Worm (Caenorhabditis elegans) whole organism, mixed stage, embryonic: Measurements from ENCODE around the gene math-49.

Source experiments
- M03D4.4 ChIP-seq: sonication (generic microtip); optimal IDR thresholded peaks from 2 replicates; lab custom pipeline; 2017; ENCODE audit warnings: mild to moderate bottlenecking, missing genetic modification characterization, missing compliant biosample characterization
- bed-3 ChIP-seq: fragments of 200-800 bp; sonication (Bioruptor generic); optimal IDR thresholded peaks from 3 replicates; lab custom pipeline; 2018; ENCODE audit warnings: mild to moderate bottlenecking, missing genetic modification characterization, moderate library complexity, missing compliant biosample characterization
- blmp-1 ChIP-seq: fragments of 150-350 bp; optimal IDR thresholded peaks from 2 replicates; lab custom pipeline; 2014; ENCODE audit warnings: missing biosample characterization, missing genetic modification characterization
- ceh-39 ChIP-seq: fragments of 150-350 bp; optimal IDR thresholded peaks from 2 replicates; lab custom pipeline; 2014; ENCODE audit warnings: missing biosample characterization, missing genetic modification characterization
- ceh-43 ChIP-seq: fragments of 200-800 bp; sonication (Bioruptor generic); optimal IDR thresholded peaks from 2 replicates; lab custom pipeline; 2018; ENCODE audit warnings: mild to moderate bottlenecking, missing genetic modification characterization, moderate library complexity, missing compliant biosample characterization
- ceh-83 ChIP-seq: fragments of 200-800 bp; sonication (Bioruptor generic); optimal IDR thresholded peaks from 2 replicates; lab custom pipeline; 2018; ENCODE audit warnings: mild to moderate bottlenecking, missing genetic modification characterization, missing compliant biosample characterization
- ces-1 ChIP-seq: fragments of 150-350 bp; optimal IDR thresholded peaks from 2 replicates; lab custom pipeline; 2014; ENCODE audit warnings: missing biosample characterization, missing genetic modification reagents, missing genetic modification characterization
- drap-1 ChIP-seq: fragments of 200-800 bp; sonication (Bioruptor generic); optimal IDR thresholded peaks from 3 replicates; lab custom pipeline; 2018; ENCODE audit warnings: mild to moderate bottlenecking, missing genetic modification characterization, missing compliant biosample characterization
- elt-1 ChIP-seq: sonication (generic microtip); optimal IDR thresholded peaks from 2 replicates; lab custom pipeline; 2017; ENCODE audit warnings: missing genetic modification characterization, mild to moderate bottlenecking, missing compliant biosample characterization, antibody characterized with exemption, moderate library complexity, borderline replicate concordance; ENCODE audit not compliant: insufficient read depth
- flh-1 ChIP-seq: fragments of 200-800 bp; sonication (Bioruptor generic); optimal IDR thresholded peaks from 2 replicates; lab custom pipeline; 2018; ENCODE audit warnings: mild to moderate bottlenecking, missing genetic modification characterization, moderate library complexity, missing compliant biosample characterization
- ham-2 ChIP-seq: fragments of 200-800 bp; sonication (Bioruptor generic); optimal IDR thresholded peaks from 2 replicates; lab custom pipeline; 2018; ENCODE audit warnings: mild to moderate bottlenecking, missing genetic modification characterization, missing compliant biosample characterization
- hlh-1 ChIP-seq: fragments of 150-350 bp; optimal IDR thresholded peaks from 2 replicates; lab custom pipeline; 2014; ENCODE audit warnings: missing biosample characterization, missing genetic modification reagents, missing genetic modification characterization
- lin-13 ChIP-seq: fragments of 150-350 bp; optimal IDR thresholded peaks from 2 replicates; lab custom pipeline; 2014; ENCODE audit warnings: missing biosample characterization, missing genetic modification characterization
- lin-32 ChIP-seq: fragments of 200-800 bp; sonication (Bioruptor generic); optimal IDR thresholded peaks from 2 replicates; lab custom pipeline; 2018; ENCODE audit warnings: mild to moderate bottlenecking, missing genetic modification characterization, missing compliant biosample characterization
- lsy-2 ChIP-seq: fragments of 150-350 bp; optimal IDR thresholded peaks from 2 replicates; lab custom pipeline; 2014; ENCODE audit warnings: missing biosample characterization, missing genetic modification characterization
- mab-5 ChIP-seq: fragments of 150-350 bp; optimal IDR thresholded peaks from 2 replicates; lab custom pipeline; 2014; ENCODE audit warnings: missing biosample characterization, missing genetic modification characterization
- mep-1 ChIP-seq: fragments of 150-350 bp; optimal IDR thresholded peaks from 2 replicates; lab custom pipeline; 2017; ENCODE audit warnings: missing biosample characterization, missing genetic modification reagents, missing genetic modification characterization, inconsistent platforms
- mls-2 ChIP-seq: sonication (generic microtip); optimal IDR thresholded peaks from 2 replicates; lab custom pipeline; 2016; ENCODE audit warnings: mild to moderate bottlenecking, missing genetic modification characterization, moderate library complexity, missing compliant biosample characterization
- nhr-12 ChIP-seq: fragments of 150-350 bp; optimal IDR thresholded peaks from 2 replicates; lab custom pipeline; 2014; ENCODE audit warnings: missing biosample characterization, missing genetic modification characterization
- nhr-2 ChIP-seq: fragments of 150-350 bp; optimal IDR thresholded peaks from 2 replicates; lab custom pipeline; 2014; ENCODE audit warnings: missing biosample characterization, missing genetic modification characterization
- nhr-237 ChIP-seq: fragments of 150-350 bp; optimal IDR thresholded peaks from 2 replicates; lab custom pipeline; 2014; ENCODE audit warnings: missing biosample characterization, missing genetic modification characterization
- nhr-28 ChIP-seq: fragments of 150-350 bp; optimal IDR thresholded peaks from 2 replicates; lab custom pipeline; 2014; ENCODE audit warnings: missing biosample characterization, missing genetic modification characterization
- nhr-76 ChIP-seq: sonication (generic microtip); optimal IDR thresholded peaks from 2 replicates; lab custom pipeline; 2017; ENCODE audit warnings: missing biosample characterization, missing genetic modification characterization
- sem-2 ChIP-seq: fragments of 200-800 bp; sonication (Bioruptor generic); optimal IDR thresholded peaks from 2 replicates; lab custom pipeline; 2018; ENCODE audit warnings: mild to moderate bottlenecking, missing genetic modification characterization, missing compliant biosample characterization
- snpc-4 ChIP-seq: fragments of 150-350 bp; optimal IDR thresholded peaks from 2 replicates; lab custom pipeline; 2014; ENCODE audit warnings: missing biosample characterization, missing genetic modification characterization
- sptf-1 ChIP-seq: sonication (generic microtip); optimal IDR thresholded peaks from 2 replicates; lab custom pipeline; 2017; ENCODE audit warnings: mild to moderate bottlenecking, missing genetic modification characterization, moderate library complexity, missing compliant biosample characterization
- tbx-8 ChIP-seq: fragments of 200-800 bp; sonication (Bioruptor generic); optimal IDR thresholded peaks from 2 replicates; lab custom pipeline; 2018; ENCODE audit warnings: mild to moderate bottlenecking, missing genetic modification characterization, moderate library complexity, missing compliant biosample characterization
- unc-120 ChIP-seq: sonication (generic microtip); optimal IDR thresholded peaks from 2 replicates; lab custom pipeline; 2017; ENCODE audit warnings: missing genetic modification characterization, missing compliant biosample characterization; ENCODE audit not compliant: poor library complexity, severe bottlenecking
- unc-39 ChIP-seq: fragments of 150-350 bp; optimal IDR thresholded peaks from 2 replicates; lab custom pipeline; 2014; ENCODE audit warnings: missing biosample characterization, missing genetic modification characterization
- unc-62 ChIP-seq: fragments of 150-350 bp; optimal IDR thresholded peaks from 2 replicates; lab custom pipeline; 2014; ENCODE audit warnings: missing biosample characterization, missing genetic modification reagents, missing genetic modification characterization
- zip-8 ChIP-seq: fragments of 150-350 bp; optimal IDR thresholded peaks from 2 replicates; lab custom pipeline; 2014; ENCODE audit warnings: missing biosample characterization, missing genetic modification characterization
- ztf-11 ChIP-seq: fragments of 150-350 bp; optimal IDR thresholded peaks from 2 replicates; lab custom pipeline; 2014; ENCODE audit warnings: missing biosample characterization, missing genetic modification characterization

math-49 gene

DNA sequence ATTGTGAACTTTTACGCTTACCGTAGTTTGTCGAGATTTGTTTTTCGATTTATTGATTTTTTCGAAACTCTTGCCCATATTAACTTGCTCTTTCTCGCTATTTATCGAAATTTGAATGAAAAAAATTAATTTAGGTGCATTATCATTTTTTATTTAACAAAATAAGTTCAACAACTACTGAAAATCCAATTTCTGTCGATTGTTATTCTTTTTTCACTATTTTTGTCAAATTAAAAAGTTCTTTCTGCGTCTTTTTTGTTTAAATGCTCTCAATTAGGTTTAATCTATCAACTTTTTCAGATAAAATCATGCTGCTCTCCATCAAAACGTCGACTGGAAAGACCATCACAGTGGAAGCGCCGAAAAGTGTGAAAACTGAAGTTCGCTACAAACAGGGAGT lies 29.3 kb downstream of the math-49 start, which contains the start of gene F52C6.2:
Gene F52C6.2, plus strand, starts transcription at position 301 of the 400 bp plus-strand sequence.
- TF ChIP-seq tbx-8 (GFP tag; lab: Kevin White, UChicago) (no peak), mab-5 (tag; lab: Kevin White, UChicago) (no peak), drap-1 (no peak), ztf-11 (no peak), mep-1 (tag; lab: Kevin White, UChicago) (no peak), ces-1 (GFP tag; lab: Kevin White, UChicago) (no peak), ceh-43 (GFP tag; lab: Kevin White, UChicago) (no peak), lin-32 (GFP tag; lab: Kevin White, UChicago) (no peak), ceh-83 (GFP tag; lab: Kevin White, UChicago) (no peak), hlh-1 (no peak)

DNA sequence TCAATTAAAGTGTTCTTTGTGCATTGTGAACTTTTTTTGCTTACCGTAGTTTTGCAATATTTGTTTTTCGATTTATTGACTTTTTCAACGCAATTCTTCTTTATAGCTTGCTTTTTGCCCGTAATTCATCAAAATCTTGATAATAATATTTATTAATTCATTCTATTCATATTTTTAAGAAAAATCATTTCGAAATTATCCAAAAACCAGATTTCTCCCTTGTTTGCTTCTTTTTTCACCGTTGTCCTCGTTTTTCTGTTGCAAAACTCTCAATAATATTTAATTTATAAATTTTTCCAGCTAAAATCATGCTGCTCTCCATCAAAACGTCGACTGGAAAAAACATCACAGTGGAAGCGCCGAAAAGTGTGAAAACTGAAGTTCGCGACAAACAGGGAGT lies 31.0 kb downstream of the math-49 start, which contains the start of gene F52C6.3:
Gene F52C6.3, plus strand, starts transcription at position 301 of the 400 bp plus-strand sequence.
- TF ChIP-seq flh-1 (GFP tag; lab: Kevin White, UChicago) = no peak
- TF ChIP-seq unc-62 (GFP tag; lab: Kevin White, UChicago) = no peak
- no peak for TF ChIP-seq mab-5 (tag; lab: Kevin White, UChicago)
- TF ChIP-seq nhr-237 (tag; lab: Kevin White, UChicago) = no peak
- no peak for TF ChIP-seq nhr-76
- no peak for TF ChIP-seq unc-120 (tag; lab: Kevin White, UChicago)
- TF ChIP-seq lin-13 (tag; lab: Kevin White, UChicago) = no peak
- no peak for TF ChIP-seq blmp-1
- TF ChIP-seq ceh-39 = no peak
- TF ChIP-seq lsy-2 (tag; lab: Kevin White, UChicago) = no peak
- TF ChIP-seq ztf-11 = no peak
- no peak for TF ChIP-seq sptf-1
- TF ChIP-seq nhr-12 (tag; lab: Kevin White, UChicago) = no peak
- no peak for TF ChIP-seq nhr-2 (tag; lab: Kevin White, UChicago)
- TF ChIP-seq ceh-43 (GFP tag; lab: Kevin White, UChicago) = no peak
- no peak for TF ChIP-seq tbx-8 (GFP tag; lab: Kevin White, UChicago)
- TF ChIP-seq zip-8 (tag; lab: Kevin White, UChicago) = no peak
- no peak for TF ChIP-seq snpc-4
- no peak for TF ChIP-seq ceh-83 (GFP tag; lab: Kevin White, UChicago)

DNA sequence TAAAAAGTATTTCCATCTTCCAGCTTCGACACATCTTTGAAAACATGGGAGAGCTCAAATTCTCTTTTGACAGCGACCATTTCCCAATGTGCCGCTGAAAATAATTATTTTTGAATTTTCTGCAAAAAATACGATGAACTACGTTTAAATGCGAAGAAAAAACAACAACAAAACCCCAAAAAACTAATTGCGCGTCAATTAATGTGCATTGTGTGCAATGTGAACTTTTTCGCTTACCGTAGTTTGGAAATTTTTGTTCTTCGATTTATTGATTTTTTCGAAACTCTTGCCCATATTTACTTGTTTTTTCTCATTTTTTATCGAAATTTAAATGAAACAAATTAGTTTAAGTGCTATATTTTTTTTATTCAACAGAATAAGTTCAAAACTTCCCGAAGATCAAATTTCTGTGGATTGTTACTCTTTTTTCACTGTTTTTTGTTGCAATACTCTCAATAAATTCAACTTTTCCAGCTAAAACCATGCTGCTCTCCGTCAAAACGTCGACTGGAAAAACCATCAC lies 32.7 kb downstream of the math-49 start, which contains the start of the genes bath-2 and F52C6.4:
Gene bath-2, minus strand, starts transcription at position 101 of the 523 bp plus-strand sequence.
Gene F52C6.4, plus strand, starts transcription at position 473 of the 523 bp plus-strand sequence.
- TF ChIP-seq ceh-43 (GFP tag; lab: Kevin White, UChicago) (no peak), bed-3 (GFP tag; lab: Kevin White, UChicago) (no peak), nhr-28 (tag; lab: Kevin White, UChicago) (no peak), sem-2 (GFP tag; lab: Kevin White, UChicago) (no peak), mls-2 (tag; lab: Kevin White, UChicago) (no peak), M03D4.4 (no peak), elt-1 (tag; lab: Kevin White, UChicago) (no peak), unc-62 (GFP tag; lab: Kevin White, UChicago) (no peak), unc-120 (tag; lab: Kevin White, UChicago) (no peak), unc-39 (tag; lab: Kevin White, UChicago) (no peak), hlh-1 (no peak), lin-32 (GFP tag; lab: Kevin White, UChicago) (no peak), ham-2 (GFP tag; lab: Kevin White, UChicago) (no peak)

DNA sequence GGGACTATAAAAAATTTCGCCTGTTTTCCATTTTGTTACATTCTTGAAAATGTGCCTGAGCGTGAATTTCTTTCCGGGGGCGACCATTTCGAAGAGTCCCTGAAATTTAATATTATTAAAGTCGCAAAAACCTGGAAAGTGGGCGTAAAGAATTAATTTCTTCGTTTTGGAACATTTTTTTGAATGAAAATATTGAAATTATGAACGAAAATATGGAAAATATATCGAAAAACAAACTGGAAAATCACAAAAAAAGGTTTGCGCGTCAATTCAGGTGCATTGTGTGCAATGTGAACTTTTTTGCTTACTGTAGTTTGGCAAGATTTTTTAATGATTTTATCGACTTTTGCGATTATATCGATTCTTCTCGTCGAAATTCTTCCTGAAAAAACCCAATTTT lies 34.5 kb downstream of the math-49 start, which contains the start of gene bath-7:
Gene bath-7, minus strand, starts transcription at position 101 of the 400 bp plus-strand sequence.
- TF ChIP-seq ces-1 (GFP tag; lab: Kevin White, UChicago) (no peak), ceh-39 (no peak), ztf-11 (no peak), lsy-2 (tag; lab: Kevin White, UChicago) (no peak), snpc-4 (no peak), drap-1 (no peak), nhr-237 (tag; lab: Kevin White, UChicago) (no peak), nhr-28 (tag; lab: Kevin White, UChicago) (no peak), sptf-1 (no peak), unc-62 (GFP tag; lab: Kevin White, UChicago) (no peak), nhr-12 (tag; lab: Kevin White, UChicago) (no peak), nhr-2 (tag; lab: Kevin White, UChicago) (no peak), elt-1 (tag; lab: Kevin White, UChicago) (no peak), mls-2 (tag; lab: Kevin White, UChicago) (no peak), ceh-43 (GFP tag; lab: Kevin White, UChicago) (no peak), M03D4.4 (no peak), lin-13 (tag; lab: Kevin White, UChicago) (no peak)
